Fruit fly (Drosophila melanogaster) whole organism, embryonic: ENCODE measurements around the gene CG31710.

Source experiments
- Bdp1 ChIP-seq: fragments of 200-800 bp; sonication (Bioruptor generic); optimal IDR thresholded peaks from 3 replicates; lab custom pipeline; 2016; ENCODE audit warnings: missing biosample characterization, missing genetic modification characterization
- Blimp-1 ChIP-seq: fragments of 200-800 bp; sonication (Bioruptor generic); optimal IDR thresholded peaks from 3 replicates; lab custom pipeline; 2018; ENCODE audit warnings: missing biosample characterization, missing genetic modification characterization, mild to moderate bottlenecking, moderate library complexity, missing genetic modification reagents
- BtbVII ChIP-seq: fragments of 200-800 bp; sonication (Bioruptor generic); optimal IDR thresholded peaks from 3 replicates; lab custom pipeline; 2017; ENCODE audit warnings: missing biosample characterization, mild to moderate bottlenecking, missing genetic modification characterization
- Bteb2 ChIP-seq: fragments of 200-800 bp; sonication (Bioruptor generic); optimal IDR thresholded peaks from 2 replicates; lab custom pipeline; 2016; ENCODE audit warnings: missing biosample characterization, missing genetic modification characterization
- CG10565 ChIP-seq: fragments of 200-800 bp; sonication (Bioruptor generic); optimal IDR thresholded peaks from 3 replicates; lab custom pipeline; 2016; ENCODE audit warnings: missing biosample characterization, mild to moderate bottlenecking, missing genetic modification characterization
- CG11398 ChIP-seq: fragments of 200-800 bp; sonication (Bioruptor generic); optimal IDR thresholded peaks from 2 replicates; lab custom pipeline; 2016; ENCODE audit warnings: missing biosample characterization, missing genetic modification characterization
- CG12104 ChIP-seq: fragments of 200-800 bp; sonication (Bioruptor generic); optimal IDR thresholded peaks from 3 replicates; lab custom pipeline; 2016; ENCODE audit warnings: missing biosample characterization, missing genetic modification characterization
- CG13287 ChIP-seq: fragments of 200-800 bp; sonication (Bioruptor generic); IDR thresholded peaks from 2 replicates; pipeline ENCODE4 v1.3.6; 2022; ENCODE audit warnings: missing biosample characterization, missing genetic modification characterization; ENCODE audit not compliant: partially characterized antibody
- CG13894 ChIP-seq: fragments of 200-800 bp; sonication (Bioruptor generic); optimal IDR thresholded peaks from 3 replicates; lab custom pipeline; 2018; ENCODE audit warnings: missing biosample characterization, mild to moderate bottlenecking, missing genetic modification characterization, moderate library complexity
- CG1647 ChIP-seq: fragments of 200-800 bp; sonication (Bioruptor generic); optimal IDR thresholded peaks from 3 replicates; lab custom pipeline; 2016; ENCODE audit warnings: missing biosample characterization, missing genetic modification characterization
- CG16863 ChIP-seq: fragments of 200-800 bp; sonication (Bioruptor generic); optimal IDR thresholded peaks from 3 replicates; lab custom pipeline; 2016; ENCODE audit warnings: missing biosample characterization, missing genetic modification characterization
- CG17829 ChIP-seq: fragments of 200-800 bp; optimal IDR thresholded peaks from 2 replicates; lab custom pipeline; 2019; ENCODE audit warnings: missing biosample characterization, mild to moderate bottlenecking, missing genetic modification characterization, moderate library complexity
- CG18476 ChIP-seq: fragments of 200-800 bp; sonication (Bioruptor generic); optimal IDR thresholded peaks from 2 replicates; lab custom pipeline; 2016; ENCODE audit warnings: missing biosample characterization, mild to moderate bottlenecking, missing genetic modification characterization
- CG30431 ChIP-seq: fragments of 200-800 bp; sonication (Bioruptor generic); optimal IDR thresholded peaks from 2 replicates; lab custom pipeline; 2017; ENCODE audit warnings: missing biosample characterization, missing genetic modification characterization
- CG3065 ChIP-seq: fragments of 200-800 bp; sonication (Bioruptor generic); optimal IDR thresholded peaks from 2 replicates; lab custom pipeline; 2016; ENCODE audit warnings: missing biosample characterization, missing genetic modification characterization
- CG3163 ChIP-seq: fragments of 200-800 bp; sonication (Bioruptor generic); optimal IDR thresholded peaks from 3 replicates; lab custom pipeline; 2016; ENCODE audit warnings: missing biosample characterization, missing genetic modification characterization
- CG34422 ChIP-seq: fragments of 200-800 bp; sonication (Bioruptor generic); IDR thresholded peaks from 3 replicates; pipeline ENCODE4 v1.3.6; 2022; ENCODE audit warnings: missing biosample characterization, missing genetic modification characterization
- CG5953 ChIP-seq: fragments of 200-800 bp; sonication (Bioruptor generic); IDR thresholded peaks from 2 replicates; pipeline ENCODE4 v1.3.6; 2022; ENCODE audit warnings: missing biosample characterization, missing genetic modification characterization
- CG6813 ChIP-seq: fragments of 200-800 bp; sonication (Bioruptor generic); optimal IDR thresholded peaks from 2 replicates; lab custom pipeline; 2017; ENCODE audit warnings: missing biosample characterization, missing genetic modification characterization, mild to moderate bottlenecking, moderate library complexity, missing genetic modification reagents
- CG7745 ChIP-seq: fragments of 200-800 bp; sonication (Bioruptor generic); optimal IDR thresholded peaks from 2 replicates; lab custom pipeline; 2018; ENCODE audit warnings: missing biosample characterization, mild to moderate bottlenecking, missing genetic modification characterization, moderate library complexity
- CG7839 ChIP-seq: fragments of 200-800 bp; sonication (Bioruptor generic); optimal IDR thresholded peaks from 3 replicates; lab custom pipeline; 2018; ENCODE audit warnings: missing biosample characterization, mild to moderate bottlenecking, missing genetic modification characterization, moderate library complexity
- CG7928 ChIP-seq: fragments of 200-800 bp; sonication (Bioruptor generic); optimal IDR thresholded peaks from 2 replicates; lab custom pipeline; 2017; ENCODE audit warnings: missing biosample characterization, mild to moderate bottlenecking, missing genetic modification characterization
- Dll ChIP-seq: fragments of 200-800 bp; sonication (Bioruptor generic); IDR thresholded peaks from 4 replicates; pipeline ENCODE4 v1.3.6; 2022; ENCODE audit warnings: missing biosample characterization, missing genetic modification characterization; ENCODE audit not compliant: partially characterized antibody
- Fer1 ChIP-seq: fragments of 200-800 bp; sonication (Bioruptor generic); optimal IDR thresholded peaks from 2 replicates; lab custom pipeline; 2017; ENCODE audit warnings: missing biosample characterization, mild to moderate bottlenecking, missing genetic modification characterization
- H2.0 ChIP-seq: fragments of 200-800 bp; sonication (Bioruptor generic); IDR thresholded peaks from 2 replicates; pipeline ENCODE4 v1.3.6; 2022; ENCODE audit warnings: missing biosample characterization, missing genetic modification characterization
- HLH3B ChIP-seq: fragments of 200-800 bp; sonication (Bioruptor generic); IDR thresholded peaks from 2 replicates; pipeline ENCODE4 v1.3.6; 2022; ENCODE audit warnings: missing biosample characterization, missing genetic modification characterization
- MBD-R2 ChIP-seq: fragments of 200-800 bp; sonication (Bioruptor generic); IDR thresholded peaks from 2 replicates; pipeline ENCODE4 v1.3.6; 2022; ENCODE audit warnings: missing biosample characterization, missing genetic modification characterization
- Max ChIP-seq: fragments of 200-800 bp; sonication (Bioruptor generic); optimal IDR thresholded peaks from 2 replicates; lab custom pipeline; 2016; ENCODE audit warnings: missing biosample characterization, mild to moderate bottlenecking, missing genetic modification characterization
- Meics ChIP-seq: fragments of 200-800 bp; sonication (Bioruptor generic); optimal IDR thresholded peaks from 2 replicates; lab custom pipeline; 2017; ENCODE audit warnings: missing biosample characterization, mild to moderate bottlenecking, missing genetic modification characterization
- Nf-YC ChIP-seq: fragments of 200-800 bp; optimal IDR thresholded peaks from 3 replicates; lab custom pipeline; 2019; ENCODE audit warnings: missing biosample characterization, mild to moderate bottlenecking, missing genetic modification characterization, moderate library complexity
- PHDP ChIP-seq: fragments of 200-800 bp; sonication (Bioruptor generic); optimal IDR thresholded peaks from 3 replicates; lab custom pipeline; 2018; ENCODE audit warnings: missing biosample characterization, mild to moderate bottlenecking, missing genetic modification characterization, moderate library complexity
- Sry-β ChIP-seq: fragments of 200-800 bp; sonication (Bioruptor generic); optimal IDR thresholded peaks from 2 replicates; lab custom pipeline; 2018; ENCODE audit warnings: missing biosample characterization, mild to moderate bottlenecking, missing genetic modification characterization, moderate library complexity
- Tbp ChIP-seq: fragments of >200 bp; optimal IDR thresholded peaks from 2 replicates; lab custom pipeline; 2018; ENCODE audit warnings: missing biosample characterization, missing genetic modification characterization
- YL-1 ChIP-seq: fragments of 200-800 bp; sonication (Bioruptor generic); optimal IDR thresholded peaks from 3 replicates; lab custom pipeline; 2017; ENCODE audit warnings: missing biosample characterization, mild to moderate bottlenecking, missing genetic modification characterization
- abd-A ChIP-seq: fragments of 200-800 bp; sonication (Bioruptor generic); optimal IDR thresholded peaks from 3 replicates; lab custom pipeline; 2019; ENCODE audit warnings: missing biosample characterization, mild to moderate bottlenecking, missing genetic modification characterization, moderate library complexity
- bcd ChIP-seq: fragments of 200-800 bp; sonication (Bioruptor generic); optimal IDR thresholded peaks from 2 replicates; lab custom pipeline; 2017; ENCODE audit warnings: missing biosample characterization, mild to moderate bottlenecking, missing genetic modification characterization
- crp ChIP-seq, 2 experiments: fragments of 200-800 bp; sonication (Bioruptor generic); optimal IDR thresholded peaks; 2 replicates in 1 of 2; 3 replicates in 1 of 2; lab custom pipeline; 2017; ENCODE audit warnings: missing biosample characterization in 2 of 2, missing genetic modification characterization in 2 of 2, mild to moderate bottlenecking in 1 of 2, moderate library complexity in 1 of 2
- dm ChIP-seq: fragments of 200-800 bp; sonication (Bioruptor generic); optimal IDR thresholded peaks from 3 replicates; lab custom pipeline; 2016; ENCODE audit warnings: missing biosample characterization, missing genetic modification characterization
- gsb ChIP-seq: fragments of 200-800 bp; sonication (Bioruptor generic); IDR thresholded peaks from 2 replicates; pipeline ENCODE4 v1.3.6; 2022; ENCODE audit warnings: missing biosample characterization, missing genetic modification characterization
- gsb-n ChIP-seq: fragments of 200-800 bp; sonication (Bioruptor generic); optimal IDR thresholded peaks from 3 replicates; lab custom pipeline; 2018; ENCODE audit warnings: missing biosample characterization, mild to moderate bottlenecking, missing genetic modification characterization
- jing ChIP-seq: fragments of 200-800 bp; sonication (Bioruptor generic); optimal IDR thresholded peaks from 2 replicates; lab custom pipeline; 2018; ENCODE audit warnings: missing biosample characterization, mild to moderate bottlenecking, missing genetic modification characterization
- nerfin-2 ChIP-seq: fragments of 200-800 bp; sonication (Bioruptor generic); IDR thresholded peaks from 2 replicates; pipeline ENCODE4 v1.3.6; 2022; ENCODE audit warnings: missing biosample characterization, missing genetic modification characterization; ENCODE audit not compliant: partially characterized antibody
- pfk ChIP-seq: fragments of 200-800 bp; sonication (Bioruptor generic); optimal IDR thresholded peaks from 2 replicates; lab custom pipeline; 2018; ENCODE audit warnings: missing biosample characterization, mild to moderate bottlenecking, missing genetic modification characterization, moderate library complexity
- pzg ChIP-seq: fragments of 200-800 bp; sonication (Bioruptor generic); optimal IDR thresholded peaks from 3 replicates; lab custom pipeline; 2018; ENCODE audit warnings: missing biosample characterization, mild to moderate bottlenecking, missing genetic modification characterization, moderate library complexity
- run ChIP-seq: fragments of 200-800 bp; sonication (Bioruptor generic); optimal IDR thresholded peaks from 3 replicates; lab custom pipeline; 2018; ENCODE audit warnings: missing biosample characterization, mild to moderate bottlenecking, missing genetic modification characterization
- slp2 ChIP-seq: fragments of 200-800 bp; sonication (Bioruptor generic); optimal IDR thresholded peaks from 2 replicates; lab custom pipeline; 2016; ENCODE audit warnings: missing biosample characterization, missing genetic modification characterization
- sob ChIP-seq: fragments of 200-800 bp; sonication (Bioruptor generic); IDR thresholded peaks from 2 replicates; pipeline ENCODE4 v1.3.6; 2022; ENCODE audit warnings: missing biosample characterization, missing genetic modification characterization
- ssp ChIP-seq: fragments of 200-800 bp; sonication (Bioruptor generic); IDR thresholded peaks from 2 replicates; pipeline ENCODE4 v1.3.6; 2022; ENCODE audit warnings: missing biosample characterization, missing genetic modification characterization
- vnd ChIP-seq: fragments of 200-800 bp; sonication (Bioruptor generic); IDR thresholded peaks from 3 replicates; pipeline ENCODE4 v1.3.6; 2022; ENCODE audit warnings: missing biosample characterization, missing genetic modification characterization; ENCODE audit not compliant: partially characterized antibody
- vvl ChIP-seq: fragments of 200-800 bp; sonication (Bioruptor generic); IDR thresholded peaks from 2 replicates; pipeline ENCODE4 v1.3.6; 2022; ENCODE audit warnings: missing biosample characterization, missing genetic modification characterization

Gene CG31710

DNA sequence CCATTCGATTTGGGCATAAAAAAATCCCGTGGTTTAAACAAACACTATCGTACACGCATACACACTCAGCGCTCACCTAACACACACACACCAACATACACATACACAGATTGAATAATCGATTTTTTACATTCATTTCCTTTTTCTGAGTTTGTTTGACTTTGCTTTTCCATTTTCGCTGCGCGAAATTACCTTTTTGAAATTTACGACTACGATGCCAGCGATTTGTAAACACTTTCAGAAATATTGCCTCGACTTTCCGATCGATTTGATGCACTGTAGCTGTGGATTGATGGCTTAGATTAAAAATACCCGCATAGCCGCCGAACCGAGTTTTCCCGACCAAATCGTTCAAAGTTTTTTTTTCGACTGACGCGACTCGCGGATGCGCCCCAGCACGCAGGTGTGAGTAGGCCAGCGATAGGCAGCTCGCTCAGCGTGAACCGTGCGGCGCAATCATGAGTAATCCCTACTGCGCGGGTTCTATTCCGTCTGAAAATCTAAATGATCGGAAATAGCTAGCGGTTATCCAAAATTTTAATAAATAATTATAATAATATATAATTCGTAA lies 6.7 kb downstream of the CG31710 start, which contains the start of gene Pka-C1 (continued):
- TF ChIP-seq Max (GFP tag; lab: Kevin White, UChicago) (no peak), CG7839 (tag; lab: Kevin White, UChicago) (peak; percentile 11), CG3163 (GFP tag; lab: Kevin White, UChicago) (no peak), CG1647 (GFP tag; lab: Kevin White, UChicago) (no peak), dm (GFP tag; lab: Kevin White, UChicago) (no peak), Fer1 (GFP tag; lab: Kevin White, UChicago) (peak; percentile 59), Bteb2 (no peak), CG5953 (no peak), H2.0 (peak; percentile 27; the same call in 1 of the 2 replicates), HLH3B (GFP tag; lab: Robert Waterston, UW) (no peak), CG17829 (peak; percentile 32), abd-A (tag; lab: Kevin White, UChicago) (peak; percentile 74), pfk (GFP tag; lab: Kevin White, UChicago) (peak; percentile 34), BtbVII (GFP tag; lab: Kevin White, UChicago) (no peak), Nf-YC (tag; lab: Kevin White, UChicago) (peak; percentile 46), CG7928 (GFP tag; lab: Kevin White, UChicago) (no peak), CG18476 (no peak), Sry-β (peak; percentile 11), CG12104 (GFP tag; lab: Kevin White, UChicago) (no peak), CG11398 (GFP tag; lab: Kevin White, UChicago) (no peak), PHDP (tag; lab: Kevin White, UChicago) (no peak), Tbp (GFP tag; lab: Kevin White, UChicago) (no peak), Meics (GFP tag; lab: Kevin White, UChicago) (no peak), CG7745 (tag; lab: Kevin White, UChicago) (no peak), CG3065 (GFP tag; lab: Kevin White, UChicago) (no peak), nerfin-2 (GFP tag; lab: Robert Waterston, UW) (peak; percentile 22; the same call in 1 of the 2 replicates), vnd (no peak), CG13894 (tag; lab: Kevin White, UChicago) (no peak), pzg (GFP tag; lab: Kevin White, UChicago) (peak; percentile 83), Bdp1 (GFP tag; lab: Kevin White, UChicago) (no peak), ssp (peak; percentile 48), CG6813 (GFP tag; lab: Kevin White, UChicago) (no peak), vvl (GFP tag; lab: Robert Waterston, UW) (peak; percentile 35), Dll (GFP tag; lab: Robert Waterston, UW) (no peak), CG10565 (GFP tag; lab: Kevin White, UChicago) (no peak), run (tag; lab: Kevin White, UChicago) (no peak), CG34422 (GFP tag; lab: Robert Waterston, UW) (peak; percentile 83), CG13287 (GFP tag; lab: Robert Waterston, UW) (peak; percentile 10; the same call in 1 of the 2 replicates), Blimp-1 (GFP tag; lab: Kevin White, UChicago) (no peak), CG16863 (GFP tag; lab: Kevin White, UChicago) (no peak), bcd (GFP tag; lab: Kevin White, UChicago) (no peak), slp2 (GFP tag; lab: Kevin White, UChicago) (no peak), CG30431 (GFP tag; lab: Kevin White, UChicago) (no peak), sob (GFP tag; lab: Robert Waterston, UW) (peak; percentile 47), MBD-R2 (GFP tag; lab: Robert Waterston, UW) (no peak), crp (GFP tag; optimal IDR thresholded peaks at IDR 0.05; lab: Kevin White, UChicago) (no peak), jing (GFP tag; lab: Kevin White, UChicago) (no peak), YL-1 (GFP tag; lab: Kevin White, UChicago) (peak; percentile 28), gsb-n (tag; lab: Kevin White, UChicago) (no peak), gsb (GFP tag; lab: Robert Waterston, UW) (no peak)
